Fruit fly (Drosophila melanogaster) whole organism, embryonic: Measurements from ENCODE around the gene VhaM9.7-c.
A peak's percentile ranks its signal among the peaks of the same experiment; 100 is the strongest.

Experiments
- B-H1 ChIP-seq: fragments of 200-800 bp; sonication (Bioruptor generic); IDR thresholded peaks from 3 replicates; pipeline ENCODE4 v1.3.6; 2022; ENCODE audit warnings: missing biosample characterization, missing genetic modification characterization
- Bgb ChIP-seq: fragments of 200-800 bp; sonication (Bioruptor generic); IDR thresholded peaks from 2 replicates; pipeline ENCODE4 v1.3.6; 2022; ENCODE audit warnings: missing biosample characterization, missing genetic modification characterization; ENCODE audit not compliant: partially characterized antibody
- Bteb2 ChIP-seq: fragments of 200-800 bp; sonication (Bioruptor generic); optimal IDR thresholded peaks from 2 replicates; lab custom pipeline; 2016; ENCODE audit warnings: missing biosample characterization, missing genetic modification characterization
- CG10431 ChIP-seq: fragments of 200-800 bp; sonication (Bioruptor generic); optimal IDR thresholded peaks from 3 replicates; lab custom pipeline; 2018; ENCODE audit warnings: missing biosample characterization, mild to moderate bottlenecking, missing genetic modification characterization
- CG12744 ChIP-seq: fragments of 200-800 bp; sonication (Bioruptor generic); optimal IDR thresholded peaks from 2 replicates; lab custom pipeline; 2016; ENCODE audit warnings: missing biosample characterization, missing genetic modification characterization
- CG1529 ChIP-seq: fragments of 200-800 bp; sonication (Bioruptor generic); optimal IDR thresholded peaks from 3 replicates; lab custom pipeline; 2018; ENCODE audit warnings: missing biosample characterization, missing genetic modification characterization
- CG17359 ChIP-seq: fragments of 200-800 bp; sonication (Bioruptor generic); optimal IDR thresholded peaks from 3 replicates; lab custom pipeline; 2018; ENCODE audit warnings: missing biosample characterization, mild to moderate bottlenecking, missing genetic modification characterization, moderate library complexity
- CG18599 ChIP-seq: fragments of 200-800 bp; sonication (Bioruptor generic); optimal IDR thresholded peaks from 3 replicates; lab custom pipeline; 2017; ENCODE audit warnings: missing biosample characterization, missing genetic modification characterization, mild to moderate bottlenecking, moderate library complexity, missing genetic modification reagents
- CG2875 ChIP-seq: fragments of 200-800 bp; sonication (Bioruptor generic); optimal IDR thresholded peaks from 2 replicates; lab custom pipeline; 2017; ENCODE audit warnings: missing biosample characterization, mild to moderate bottlenecking, missing genetic modification characterization, missing genetic modification reagents
- CG2889 ChIP-seq: fragments of 200-800 bp; sonication (Bioruptor generic); IDR thresholded peaks from 3 replicates; pipeline ENCODE4 v1.3.6; 2022; ENCODE audit warnings: missing biosample characterization, missing genetic modification characterization
- CG43689 ChIP-seq: fragments of 200-800 bp; sonication (Bioruptor generic); IDR thresholded peaks from 2 replicates; pipeline ENCODE4 v1.3.6; 2022; ENCODE audit warnings: missing biosample characterization, missing genetic modification characterization
- CG4854 ChIP-seq: fragments of 200-800 bp; sonication (Bioruptor generic); optimal IDR thresholded peaks from 2 replicates; lab custom pipeline; 2016; ENCODE audit warnings: missing biosample characterization, missing genetic modification characterization, inconsistent platforms
- CG5953 ChIP-seq: fragments of 200-800 bp; sonication (Bioruptor generic); IDR thresholded peaks from 2 replicates; pipeline ENCODE4 v1.3.6; 2022; ENCODE audit warnings: missing biosample characterization, missing genetic modification characterization
- CG6683 ChIP-seq: fragments of 200-800 bp; sonication (Bioruptor generic); optimal IDR thresholded peaks from 2 replicates; lab custom pipeline; 2017; ENCODE audit warnings: missing biosample characterization, mild to moderate bottlenecking, missing genetic modification characterization, missing genetic modification reagents
- CG7357 ChIP-seq: fragments of 200-800 bp; sonication (Bioruptor generic); IDR thresholded peaks from 3 replicates; pipeline ENCODE4 v1.3.6; 2022; ENCODE audit warnings: missing biosample characterization, missing genetic modification characterization
- CG7372 ChIP-seq: fragments of 200-800 bp; sonication (Bioruptor generic); IDR thresholded peaks from 2 replicates; pipeline ENCODE4 v1.3.6; 2022; ENCODE audit warnings: missing biosample characterization, missing genetic modification characterization
- CG8478 ChIP-seq: fragments of >200 bp; optimal IDR thresholded peaks from 2 replicates; lab custom pipeline; 2018
- CG8765 ChIP-seq: fragments of 200-800 bp; sonication (Bioruptor generic); IDR thresholded peaks from 2 replicates; pipeline ENCODE4 v1.3.6; 2022; ENCODE audit warnings: missing biosample characterization, missing genetic modification characterization
- Camta ChIP-seq: fragments of 200-800 bp; sonication (Bioruptor generic); optimal IDR thresholded peaks from 2 replicates; lab custom pipeline; 2016; ENCODE audit warnings: missing biosample characterization, missing genetic modification characterization
- Dbx ChIP-seq: fragments of 200-800 bp; sonication (Bioruptor generic); IDR thresholded peaks from 3 replicates; pipeline ENCODE4 v1.3.6; 2022; ENCODE audit warnings: missing biosample characterization, missing genetic modification characterization
- Fer2 ChIP-seq: fragments of 200-800 bp; sonication (Bioruptor generic); optimal IDR thresholded peaks from 2 replicates; lab custom pipeline; 2018; ENCODE audit warnings: missing biosample characterization, mild to moderate bottlenecking, missing genetic modification characterization, moderate library complexity
- Hand ChIP-seq: fragments of 200-800 bp; sonication (Bioruptor generic); optimal IDR thresholded peaks from 2 replicates; lab custom pipeline; 2017; ENCODE audit warnings: mild to moderate bottlenecking, missing biosample characterization, missing genetic modification reagents, missing genetic modification characterization
- Hey ChIP-seq: fragments of 200-800 bp; sonication (Bioruptor generic); optimal IDR thresholded peaks from 3 replicates; lab custom pipeline; 2018; ENCODE audit warnings: missing biosample characterization, mild to moderate bottlenecking, missing genetic modification characterization
- Hr51 ChIP-seq, 2 experiments: fragments of 200-800 bp; sonication (Bioruptor generic); optimal IDR thresholded peaks; 2 replicates in 1 of 2; 3 replicates in 1 of 2; lab custom pipeline; 2016 to 2018; ENCODE audit warnings: missing biosample characterization in 2 of 2, missing genetic modification characterization in 2 of 2, mild to moderate bottlenecking in 1 of 2, moderate library complexity in 1 of 2
- Lpt ChIP-seq: fragments of >200 bp; optimal IDR thresholded peaks from 2 replicates; lab custom pipeline; 2018; ENCODE audit warnings: missing biosample characterization, missing genetic modification characterization
- Meics ChIP-seq: fragments of 200-800 bp; sonication (Bioruptor generic); optimal IDR thresholded peaks from 2 replicates; lab custom pipeline; 2017; ENCODE audit warnings: missing biosample characterization, mild to moderate bottlenecking, missing genetic modification characterization
- Nf-YB ChIP-seq: fragments of 200-800 bp; sonication (Bioruptor generic); optimal IDR thresholded peaks from 3 replicates; lab custom pipeline; 2019; ENCODE audit warnings: missing biosample characterization, mild to moderate bottlenecking, missing genetic modification characterization, moderate library complexity
- Six4 ChIP-seq: fragments of 200-800 bp; sonication (Bioruptor generic); optimal IDR thresholded peaks from 2 replicates; lab custom pipeline; 2016; ENCODE audit warnings: missing biosample characterization, missing genetic modification characterization
- Sry-β ChIP-seq: fragments of 200-800 bp; sonication (Bioruptor generic); optimal IDR thresholded peaks from 2 replicates; lab custom pipeline; 2018; ENCODE audit warnings: missing biosample characterization, mild to moderate bottlenecking, missing genetic modification characterization, moderate library complexity
- Stat92E ChIP-seq, 3 experiments: fragments of >200 bp in 2 of 3; fragments of 200-800 bp in 1 of 3; sonication (Bioruptor generic) in 1 of 3; optimal IDR thresholded peaks; 2 replicates each; lab custom pipeline; 2017 to 2019; ENCODE audit warnings: missing biosample characterization in 3 of 3, missing genetic modification characterization in 3 of 3, mild to moderate bottlenecking in 1 of 3, moderate library complexity in 1 of 3
- Vsx1 ChIP-seq: fragments of 200-800 bp; sonication (Bioruptor generic); optimal IDR thresholded peaks from 2 replicates; lab custom pipeline; 2017; ENCODE audit warnings: missing biosample characterization, mild to moderate bottlenecking, missing genetic modification characterization, missing genetic modification reagents
- bab2 ChIP-seq: fragments of 200-800 bp; sonication (Bioruptor generic); optimal IDR thresholded peaks from 2 replicates; lab custom pipeline; 2016; ENCODE audit warnings: missing biosample characterization, missing genetic modification characterization
- cad ChIP-seq: fragments of >200 bp; optimal IDR thresholded peaks from 2 replicates; lab custom pipeline; 2017; ENCODE audit warnings: missing biosample characterization, missing genetic modification characterization
- crol ChIP-seq: fragments of 200-800 bp; sonication (Bioruptor generic); IDR thresholded peaks from 2 replicates; pipeline ENCODE4 v1.3.6; 2022; ENCODE audit warnings: missing biosample characterization, missing genetic modification characterization
- gem ChIP-seq: fragments of 200-800 bp; sonication (Bioruptor generic); optimal IDR thresholded peaks from 2 replicates; lab custom pipeline; 2019; ENCODE audit warnings: missing biosample characterization, mild to moderate bottlenecking, missing genetic modification characterization, moderate library complexity
- gsb-n ChIP-seq: fragments of 200-800 bp; sonication (Bioruptor generic); optimal IDR thresholded peaks from 3 replicates; lab custom pipeline; 2018; ENCODE audit warnings: missing biosample characterization, mild to moderate bottlenecking, missing genetic modification characterization
- h ChIP-seq: fragments of >200 bp; optimal IDR thresholded peaks from 2 replicates; lab custom pipeline; 2017
- hth ChIP-seq: fragments of >200 bp; optimal IDR thresholded peaks from 2 replicates; lab custom pipeline; 2017; ENCODE audit warnings: inconsistent platforms
- insv ChIP-seq, 2 experiments: fragments of 200-800 bp; sonication (Bioruptor generic); optimal IDR thresholded peaks; 3 replicates each; lab custom pipeline; 2016 to 2018; ENCODE audit warnings: missing biosample characterization in 2 of 2, missing genetic modification characterization in 2 of 2
- jing ChIP-seq: fragments of 200-800 bp; sonication (Bioruptor generic); optimal IDR thresholded peaks from 2 replicates; lab custom pipeline; 2018; ENCODE audit warnings: missing biosample characterization, mild to moderate bottlenecking, missing genetic modification characterization
- kah ChIP-seq: fragments of 200-800 bp; sonication (Bioruptor generic); optimal IDR thresholded peaks from 2 replicates; lab custom pipeline; 2018; ENCODE audit warnings: missing biosample characterization, mild to moderate bottlenecking, missing genetic modification characterization
- odd ChIP-seq: fragments of 200-800 bp; sonication (Bioruptor generic); optimal IDR thresholded peaks from 2 replicates; lab custom pipeline; 2017; ENCODE audit warnings: missing biosample characterization, mild to moderate bottlenecking, missing genetic modification characterization
- p53 ChIP-seq: fragments of 200-800 bp; sonication (Bioruptor generic); optimal IDR thresholded peaks from 2 replicates; lab custom pipeline; 2016; ENCODE audit warnings: missing biosample characterization, missing genetic modification characterization
- pum ChIP-seq: fragments of 200-800 bp; sonication (Bioruptor generic); optimal IDR thresholded peaks from 2 replicates; lab custom pipeline; 2016; ENCODE audit warnings: missing biosample characterization, missing genetic modification characterization
- repo ChIP-seq: fragments of 200-800 bp; sonication (Bioruptor generic); optimal IDR thresholded peaks from 2 replicates; lab custom pipeline; 2016; ENCODE audit warnings: missing biosample characterization, missing genetic modification characterization
- rib ChIP-seq: fragments of 200-800 bp; sonication (Bioruptor generic); IDR thresholded peaks from 2 replicates; pipeline ENCODE4 v1.3.6; 2022; ENCODE audit warnings: missing biosample characterization, missing genetic modification characterization
- scrt ChIP-seq: fragments of 200-800 bp; sonication (Bioruptor generic); optimal IDR thresholded peaks from 2 replicates; lab custom pipeline; 2018; ENCODE audit warnings: missing biosample characterization, mild to moderate bottlenecking, missing genetic modification characterization, moderate library complexity
- sisA ChIP-seq: fragments of 200-800 bp; sonication (Bioruptor generic); IDR thresholded peaks from 2 replicates; pipeline ENCODE4 v1.3.6; 2022; ENCODE audit warnings: missing biosample characterization, missing genetic modification characterization
- slbo ChIP-seq: fragments of 200-800 bp; sonication (Bioruptor generic); IDR thresholded peaks from 2 replicates; pipeline ENCODE4 v1.3.6; 2022; ENCODE audit warnings: missing biosample characterization, missing genetic modification characterization
- unpg ChIP-seq: fragments of 200-800 bp; sonication (Bioruptor generic); optimal IDR thresholded peaks from 3 replicates; lab custom pipeline; 2018; ENCODE audit warnings: missing biosample characterization, mild to moderate bottlenecking, missing genetic modification characterization, moderate library complexity
- wdn ChIP-seq: fragments of 200-800 bp; sonication (Bioruptor generic); IDR thresholded peaks from 2 replicates; pipeline ENCODE4 v1.3.6; 2022; ENCODE audit warnings: missing biosample characterization, missing genetic modification characterization

The VhaM9.7-c gene

DNA sequence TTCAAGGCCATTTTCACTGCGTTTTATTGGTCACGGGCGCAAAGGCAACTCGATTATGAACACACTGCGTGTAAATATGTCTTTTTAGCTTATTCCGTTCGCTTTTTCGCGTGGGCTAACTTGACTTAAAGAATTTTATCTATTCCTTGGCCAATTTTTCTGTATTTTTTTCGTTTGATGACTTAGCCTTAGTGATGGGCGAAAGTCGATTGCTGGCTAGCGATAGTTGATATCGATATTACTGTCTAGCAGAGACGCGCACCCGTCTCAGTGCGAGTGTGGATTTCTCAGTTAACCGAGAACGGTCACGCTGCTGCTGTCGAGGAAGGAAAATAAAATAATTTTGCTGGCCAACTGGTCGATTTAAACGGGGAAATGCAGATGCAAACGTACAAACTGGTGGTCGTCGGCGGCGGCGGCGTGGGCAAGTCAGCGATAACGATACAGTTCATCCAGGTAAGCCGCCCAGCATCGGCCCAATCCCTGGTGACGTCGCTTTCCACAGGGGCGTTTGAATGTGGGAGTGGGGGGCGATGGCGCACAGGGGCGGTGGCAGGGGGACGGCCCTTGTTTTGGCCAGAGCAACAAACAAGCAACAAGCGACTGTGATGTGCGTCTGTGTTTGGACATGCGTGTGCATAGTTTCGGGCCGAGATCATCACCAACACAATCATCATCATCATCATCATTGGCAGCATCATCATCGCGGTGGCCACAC, 47.7 kb downstream of the VhaM9.7-c start, which contains the start of the genes Rop and Ras64B (continued):
- TF ChIP-seq CG12744 (no peak), unpg (GFP tag; lab: Kevin White, UChicago) (peak; percentile 29), sisA (no peak), wdn (GFP tag; lab: Robert Waterston, UW) (no peak), bab2 (GFP tag; lab: Kevin White, UChicago) (no peak), gem (tag; lab: Kevin White, UChicago) (no peak), kah (GFP tag; lab: Kevin White, UChicago) (no peak), Fer2 (tag; lab: Kevin White, UChicago) (no peak), Nf-YB (GFP tag; lab: Kevin White, UChicago) (peak; percentile 35), Hr51 (GFP tag; optimal IDR thresholded peaks at IDR 0.05; lab: Kevin White, UChicago) (peak in 1 of 2 experiments; percentile 39), CG43689 (no peak), CG2889 (no peak), Vsx1 (GFP tag; lab: Kevin White, UChicago) (no peak), slbo (GFP tag; lab: Robert Waterston, UW) (peak; percentile 13; the same call in 1 of the 2 replicates), CG8478 (no peak), CG1529 (GFP tag; lab: Kevin White, UChicago) (no peak), Dbx (GFP tag; lab: Robert Waterston, UW) (peak; percentile 19; the same call in 1 of the 3 replicates), CG18599 (GFP tag; lab: Kevin White, UChicago) (no peak), Stat92E (GFP tag; optimal IDR thresholded peaks at IDR 0.05; lab: Kevin White, UChicago) (peak in 1 of 3 experiments; percentile 74), Lpt (GFP tag; lab: Kevin White, UChicago) (no peak), Hand (GFP tag; lab: Kevin White, UChicago) (no peak), scrt (peak; percentile 67), crol (peak; percentile 96), gsb-n (tag; lab: Kevin White, UChicago) (peak; percentile 43), CG7357 (GFP tag; lab: Robert Waterston, UW) (no peak), Bgb (GFP tag; lab: Robert Waterston, UW) (peak; percentile 89), CG4854 (peak; percentile 13), CG17359 (tag; lab: Kevin White, UChicago) (peak; percentile 5), repo (GFP tag; lab: Kevin White, UChicago) (no peak), B-H1 (no peak), rib (no peak), Bteb2 (peak; percentile 44), hth (no peak), CG2875 (GFP tag; lab: Kevin White, UChicago) (no peak), insv (GFP tag; optimal IDR thresholded peaks at IDR 0.05; lab: Kevin White, UChicago) (peak in 1 of 2 experiments; percentile 33), CG10431 (GFP tag; lab: Kevin White, UChicago) (no peak), Sry-β (GFP tag; lab: Kevin White, UChicago) (no peak), CG7372 (no peak), CG6683 (GFP tag; lab: Kevin White, UChicago) (no peak), Camta (GFP tag; lab: Kevin White, UChicago) (no peak), cad (GFP tag; lab: Kevin White, UChicago) (no peak), h (lab: Kevin White, UChicago) (no peak), p53 (GFP tag; lab: Kevin White, UChicago) (peak; percentile 26), CG5953 (GFP tag; lab: Robert Waterston, UW) (no peak), Hey (tag; lab: Kevin White, UChicago) (no peak), Six4 (GFP tag; lab: Kevin White, UChicago) (no peak), jing (GFP tag; lab: Kevin White, UChicago) (no peak), Meics (GFP tag; lab: Kevin White, UChicago) (peak; percentile 31), pum (GFP tag; lab: Kevin White, UChicago) (no peak), CG8765 (no peak), odd (GFP tag; lab: Kevin White, UChicago) (no peak)
